Fruit fly (Drosophila melanogaster) whole organism, adult: ENCODE measurements around the gene lute.

Experiments used
- CG11617 ChIP-seq: fragments of 200-800 bp; sonication (Bioruptor generic); optimal IDR thresholded peaks from 2 replicates; lab custom pipeline; 2017; ENCODE audit warnings: mild to moderate bottlenecking, missing biosample characterization, missing genetic modification reagents, missing genetic modification characterization
- CG12768 ChIP-seq: fragments of 200-800 bp; sonication (Bioruptor generic); optimal IDR thresholded peaks from 2 replicates; lab custom pipeline; 2017; ENCODE audit warnings: missing biosample characterization, missing genetic modification characterization, mild to moderate bottlenecking, moderate library complexity, missing genetic modification reagents
- CG14711 ChIP-seq: fragments of 200-800 bp; sonication (Bioruptor generic); optimal IDR thresholded peaks from 2 replicates; lab custom pipeline; 2018; ENCODE audit warnings: missing biosample characterization, mild to moderate bottlenecking, missing genetic modification characterization, moderate library complexity
- CG1620 ChIP-seq: fragments of 200-800 bp; sonication (Bioruptor generic); optimal IDR thresholded peaks from 2 replicates; lab custom pipeline; 2016; ENCODE audit warnings: missing biosample characterization, missing genetic modification characterization
- CG33017 ChIP-seq: fragments of 200-800 bp; sonication (Bioruptor generic); optimal IDR thresholded peaks from 2 replicates; lab custom pipeline; 2018; ENCODE audit warnings: missing biosample characterization, mild to moderate bottlenecking, missing genetic modification characterization, moderate library complexity
- CG5204 ChIP-seq: fragments of 200-800 bp; sonication (Bioruptor generic); optimal IDR thresholded peaks from 2 replicates; lab custom pipeline; 2016; ENCODE audit warnings: missing biosample characterization, missing genetic modification characterization
- CG7045 ChIP-seq: fragments of 200-800 bp; sonication (Bioruptor generic); optimal IDR thresholded peaks from 2 replicates; lab custom pipeline; 2017; ENCODE audit warnings: missing biosample characterization, mild to moderate bottlenecking, missing genetic modification characterization
- CG7101 ChIP-seq: fragments of 200-800 bp; sonication (Bioruptor generic); optimal IDR thresholded peaks from 2 replicates; lab custom pipeline; 2018; ENCODE audit warnings: missing biosample characterization, mild to moderate bottlenecking, missing genetic modification characterization, moderate library complexity
- Clk ChIP-seq: fragments of 200-800 bp; sonication (Bioruptor generic); optimal IDR thresholded peaks from 2 replicates; lab custom pipeline; 2017; ENCODE audit warnings: missing biosample characterization, missing genetic modification characterization
- Crg-1 ChIP-seq: fragments of 200-800 bp; sonication (Bioruptor generic); optimal IDR thresholded peaks from 2 replicates; lab custom pipeline; 2016; ENCODE audit warnings: missing biosample characterization, missing genetic modification characterization
- Hr96 ChIP-seq: fragments of 200-800 bp; sonication (Bioruptor generic); optimal IDR thresholded peaks from 2 replicates; lab custom pipeline; 2016; ENCODE audit warnings: missing biosample characterization, missing genetic modification characterization
- Mnt ChIP-seq: fragments of 200-800 bp; sonication (Bioruptor generic); optimal IDR thresholded peaks from 2 replicates; lab custom pipeline; 2016; ENCODE audit warnings: missing biosample characterization, mild to moderate bottlenecking, missing genetic modification characterization
- bab1 ChIP-seq: fragments of 200-800 bp; sonication (Bioruptor generic); optimal IDR thresholded peaks from 3 replicates; lab custom pipeline; 2019; ENCODE audit warnings: missing biosample characterization, mild to moderate bottlenecking, missing genetic modification characterization, moderate library complexity
- cic ChIP-seq: fragments of 200-800 bp; sonication (Bioruptor generic); optimal IDR thresholded peaks from 2 replicates; lab custom pipeline; 2017; ENCODE audit warnings: missing biosample characterization, mild to moderate bottlenecking, missing genetic modification characterization, moderate library complexity
- cnc ChIP-seq, 2 experiments: fragments of >200 bp; optimal IDR thresholded peaks; 2 replicates each; lab custom pipeline; 2017
- kay ChIP-seq: fragments of 200-800 bp; sonication (Bioruptor generic); peaks from one replicate; lab custom pipeline; 2016; ENCODE audit warnings: missing biosample characterization, missing genetic modification characterization, borderline replicate concordance
- ovo ChIP-seq: fragments of 200-800 bp; sonication (Bioruptor generic); optimal IDR thresholded peaks from 2 replicates; lab custom pipeline; 2016; ENCODE audit warnings: missing biosample characterization, missing genetic modification characterization
- pad ChIP-seq: fragments of 200-800 bp; sonication (Bioruptor generic); optimal IDR thresholded peaks from 3 replicates; lab custom pipeline; 2017; ENCODE audit warnings: missing biosample characterization, missing genetic modification characterization, mild to moderate bottlenecking, moderate library complexity, missing genetic modification reagents
- tj ChIP-seq: fragments of 200-800 bp; sonication (Bioruptor generic); optimal IDR thresholded peaks from 3 replicates; lab custom pipeline; 2017; ENCODE audit warnings: missing biosample characterization, mild to moderate bottlenecking, missing genetic modification characterization, moderate library complexity
- toe ChIP-seq: fragments of 200-800 bp; sonication (Bioruptor generic); optimal IDR thresholded peaks from 2 replicates; lab custom pipeline; 2016; ENCODE audit warnings: missing biosample characterization, missing genetic modification characterization

Gene lute

dm6 chr3R:17418459-17418858 lies 38.7 kb downstream of the lute start, which contains the start of gene CG42834:
Gene CG42834 (plus strand): TSS chr3R:17418759.
- TF ChIP-seq CG5204 (GFP tag; lab: Kevin White, UChicago) (no peak), Clk (GFP tag; lab: Kevin White, UChicago) (no peak), pad (no peak), Mnt (GFP tag; lab: Kevin White, UChicago) (no peak)

dm6 chr3R:17420338-17420737 lies 40.6 kb downstream of the lute start, which contains the start of gene CG42835:
Gene CG42835 (plus strand): TSS chr3R:17420638.
- TF ChIP-seq cnc (optimal IDR thresholded peaks at IDR 0.05; lab: Kevin White, UChicago), result no peak

- TF ChIP-seq CG1620 (GFP tag; lab: Kevin White, UChicago) (no peak), CG11617 (GFP tag; lab: Kevin White, UChicago) (no peak), CG12768 (GFP tag; lab: Kevin White, UChicago) (no peak), ovo (GFP tag; lab: Kevin White, UChicago) (no peak), pad (no peak), Clk (GFP tag; lab: Kevin White, UChicago) (no peak), bab1 (no peak), kay (GFP tag; lab: Kevin White, UChicago) (no peak), Crg-1 (GFP tag; lab: Kevin White, UChicago) (no peak), toe (GFP tag; lab: Kevin White, UChicago) (no peak)
These were observed 42.4 kb downstream of the lute start, which contains the start of gene CG14332 for dm6 chr3R:17422102-17422501. Gene CG14332 (minus strand): TSS chr3R:17422202.

dm6 chr3R:17425417-17425915 lies 45.7 kb downstream of the lute start, which contains the start of gene cysu:
Gene cysu (plus strand): TSS chr3R:17425768.
- no peak for TF ChIP-seq cic (GFP tag; lab: Kevin White, UChicago)
- TF ChIP-seq Clk (GFP tag; lab: Kevin White, UChicago), result no peak
- TF ChIP-seq ovo (GFP tag; lab: Kevin White, UChicago), result no peak
- no peak for TF ChIP-seq cnc (optimal IDR thresholded peaks at IDR 0.05; lab: Kevin White, UChicago)
- TF ChIP-seq tj (GFP tag; lab: Kevin White, UChicago), result no peak
- TF ChIP-seq CG14711 (tag; lab: Kevin White, UChicago), result no peak
- TF ChIP-seq pad, result no peak
- TF ChIP-seq CG12768 (GFP tag; lab: Kevin White, UChicago), result no peak
- TF ChIP-seq kay (GFP tag; lab: Kevin White, UChicago), result no peak
- TF ChIP-seq bab1, result no peak
- TF ChIP-seq CG5204 (GFP tag; lab: Kevin White, UChicago), result no peak
- no peak for TF ChIP-seq CG7101 (tag; lab: Kevin White, UChicago)
- no peak for TF ChIP-seq Crg-1 (GFP tag; lab: Kevin White, UChicago)
- TF ChIP-seq CG33017 (tag; lab: Kevin White, UChicago), result no peak
- TF ChIP-seq CG1620 (GFP tag; lab: Kevin White, UChicago), result no peak
- TF ChIP-seq Hr96, result no peak
- no peak for TF ChIP-seq toe (GFP tag; lab: Kevin White, UChicago)
- TF ChIP-seq CG11617 (GFP tag; lab: Kevin White, UChicago), result no peak
- TF ChIP-seq Mnt (GFP tag; lab: Kevin White, UChicago), result no peak

- no peak for TF ChIP-seq CG12768 (GFP tag; lab: Kevin White, UChicago)
- no peak for TF ChIP-seq CG1620 (GFP tag; lab: Kevin White, UChicago)
- no peak for TF ChIP-seq Hr96
- TF ChIP-seq pad, result no peak
- no peak for TF ChIP-seq cic (GFP tag; lab: Kevin White, UChicago)
- TF ChIP-seq CG5204 (GFP tag; lab: Kevin White, UChicago), result no peak
- no peak for TF ChIP-seq cnc (optimal IDR thresholded peaks at IDR 0.05; lab: Kevin White, UChicago)
- no peak for TF ChIP-seq Clk (GFP tag; lab: Kevin White, UChicago)
- TF ChIP-seq toe (GFP tag; lab: Kevin White, UChicago), result no peak
- TF ChIP-seq CG14711 (tag; lab: Kevin White, UChicago), result no peak
These were observed 46.5 kb downstream of the lute start for dm6 chr3R:17426265-17426664.

- TF ChIP-seq Mnt (GFP tag; lab: Kevin White, UChicago), result no peak
- no peak for TF ChIP-seq CG7045 (GFP tag; lab: Kevin White, UChicago)
- no peak for TF ChIP-seq ovo (GFP tag; lab: Kevin White, UChicago)
- no peak for TF ChIP-seq CG12768 (GFP tag; lab: Kevin White, UChicago)
- no peak for TF ChIP-seq Crg-1 (GFP tag; lab: Kevin White, UChicago)
- no peak for TF ChIP-seq CG14711 (tag; lab: Kevin White, UChicago)
- TF ChIP-seq Clk (GFP tag; lab: Kevin White, UChicago), result no peak
- TF ChIP-seq bab1, result no peak
- no peak for TF ChIP-seq CG33017 (tag; lab: Kevin White, UChicago)
- no peak for TF ChIP-seq toe (GFP tag; lab: Kevin White, UChicago)
- no peak for TF ChIP-seq CG1620 (GFP tag; lab: Kevin White, UChicago)
- TF ChIP-seq pad, result no peak
These were observed 50.7 kb downstream of the lute start for dm6 chr3R:17430481-17430880.

dm6 chr3R:17433117-17433516 lies 53.4 kb downstream of the lute start:
- TF ChIP-seq CG33017 (tag; lab: Kevin White, UChicago), result no peak
- no peak for TF ChIP-seq kay (GFP tag; lab: Kevin White, UChicago)
- no peak for TF ChIP-seq CG11617 (GFP tag; lab: Kevin White, UChicago)
- TF ChIP-seq tj (GFP tag; lab: Kevin White, UChicago), result no peak
- no peak for TF ChIP-seq CG1620 (GFP tag; lab: Kevin White, UChicago)
- no peak for TF ChIP-seq CG7045 (GFP tag; lab: Kevin White, UChicago)
- TF ChIP-seq Crg-1 (GFP tag; lab: Kevin White, UChicago), result no peak
- no peak for TF ChIP-seq ovo (GFP tag; lab: Kevin White, UChicago)
- TF ChIP-seq Clk (GFP tag; lab: Kevin White, UChicago), result no peak
- no peak for TF ChIP-seq CG14711 (tag; lab: Kevin White, UChicago)
- TF ChIP-seq pad, result no peak
- TF ChIP-seq Hr96, result no peak
- TF ChIP-seq CG5204 (GFP tag; lab: Kevin White, UChicago), result no peak
- TF ChIP-seq bab1, result no peak
- no peak for TF ChIP-seq toe (GFP tag; lab: Kevin White, UChicago)
- no peak for TF ChIP-seq CG7101 (tag; lab: Kevin White, UChicago)
- TF ChIP-seq cic (GFP tag; lab: Kevin White, UChicago), result no peak
- no peak for TF ChIP-seq CG12768 (GFP tag; lab: Kevin White, UChicago)
- no peak for TF ChIP-seq Mnt (GFP tag; lab: Kevin White, UChicago)
